Fruit fly (Drosophila melanogaster): ENCODE measurements around the gene CG13690.

Gene CG13690

dm6 chr2L:428380-428989 is 9.0 kb upstream of the CG13690 start:
- no peak for TF ChIP-seq Hr83 (GFP tag; optimal IDR thresholded peaks at IDR 0.05; ENCODE audit: poor library complexity, severe bottlenecking)
- TF ChIP-seq woc (GFP tag; optimal IDR thresholded peaks at IDR 0.05), result no peak
- TF ChIP-seq Sp1 (GFP tag; optimal IDR thresholded peaks at IDR 0.05), result no peak
- no peak for TF ChIP-seq dl (GFP tag; optimal IDR thresholded peaks at IDR 0.05; ENCODE audit: insufficient read depth in 1 of 2, partially characterized antibody in 2 of 2)
- TF ChIP-seq Rel (GFP tag; optimal IDR thresholded peaks at IDR 0.05), result no peak
- TF ChIP-seq Rel (tag; optimal IDR thresholded peaks at IDR 0.05), result no peak
- no peak for TF ChIP-seq Mio (GFP tag; optimal IDR thresholded peaks at IDR 0.05)
- no peak for TF ChIP-seq Jra (GFP tag; optimal IDR thresholded peaks at IDR 0.05)
- no peak for TF ChIP-seq CG9705 (GFP tag; optimal IDR thresholded peaks at IDR 0.05)
- TF ChIP-seq rgr (GFP tag; optimal IDR thresholded peaks at IDR 0.05), result no peak
- TF ChIP-seq jim (GFP tag; optimal IDR thresholded peaks at IDR 0.05), result no peak
- TF ChIP-seq GATAd (GFP tag; optimal IDR thresholded peaks at IDR 0.05), result no peak
- TF ChIP-seq OdsH (GFP tag; optimal IDR thresholded peaks at IDR 0.05), result no peak
- TF ChIP-seq CrebA (GFP tag; optimal IDR thresholded peaks at IDR 0.05; ENCODE audit: borderline replicate concordance), result no peak
- no peak for TF ChIP-seq Dif (GFP tag; optimal IDR thresholded peaks at IDR 0.05; ENCODE audit: partially characterized antibody)
- TF ChIP-seq CG32264 (GFP tag; optimal IDR thresholded peaks at IDR 0.05), result no peak
- TF ChIP-seq ey (GFP tag; optimal IDR thresholded peaks at IDR 0.05), result no peak
- TF ChIP-seq sage (GFP tag; optimal IDR thresholded peaks at IDR 0.05), result no peak
- no peak for TF ChIP-seq Hr78 (GFP tag; optimal IDR thresholded peaks at IDR 0.05)
- no peak for TF ChIP-seq N (GFP tag; optimal IDR thresholded peaks at IDR 0.05)

dm6 chr2L:427338-428234 is 8.1 kb upstream of the CG13690 start:
- TF ChIP-seq ey (GFP tag; optimal IDR thresholded peaks at IDR 0.05) (peak; percentile 95), Myc (optimal IDR thresholded peaks at IDR 0.05) (no peak), Hnf4 (GFP tag; optimal IDR thresholded peaks at IDR 0.05) (peak; percentile 96), Sp1 (GFP tag; optimal IDR thresholded peaks at IDR 0.05) (peak; percentile 94), Dif (GFP tag; optimal IDR thresholded peaks at IDR 0.05; ENCODE audit: partially characterized antibody) (no peak), Mio (GFP tag; optimal IDR thresholded peaks at IDR 0.05) (peak; percentile 64), fru (GFP tag; optimal IDR thresholded peaks at IDR 0.05) (peak; percentile 95), CG32264 (GFP tag; optimal IDR thresholded peaks at IDR 0.05) (peak; percentile 77), dmrt93B (GFP tag; optimal IDR thresholded peaks at IDR 0.05) (peak; percentile 85), lola (GFP tag; optimal IDR thresholded peaks at IDR 0.05) (no peak), sage (GFP tag; optimal IDR thresholded peaks at IDR 0.05) (peak; percentile 92), sv (GFP tag; optimal IDR thresholded peaks at IDR 0.05) (no peak), HLH106 (tag; optimal IDR thresholded peaks at IDR 0.05) (peak; percentile 81), foxo (GFP tag; optimal IDR thresholded peaks at IDR 0.05) (peak; percentile 74 to 95), Jra (GFP tag; optimal IDR thresholded peaks at IDR 0.05) (peak; percentile 90), OdsH (GFP tag; optimal IDR thresholded peaks at IDR 0.05) (peak; percentile 96), br (GFP tag; optimal IDR thresholded peaks at IDR 0.05) (peak; percentile 97), psq (GFP tag; optimal IDR thresholded peaks at IDR 0.05) (peak; percentile 96), Hr83 (GFP tag; optimal IDR thresholded peaks at IDR 0.05; ENCODE audit: poor library complexity, severe bottlenecking) (peak; percentile 4), dsf (GFP tag; optimal IDR thresholded peaks at IDR 0.05; ENCODE audit: borderline replicate concordance) (peak; percentile 72), h (GFP tag; optimal IDR thresholded peaks at IDR 0.05) (peak; percentile 94), Rel (GFP tag; optimal IDR thresholded peaks at IDR 0.05) (peak; percentile 68), Rel (tag; optimal IDR thresholded peaks at IDR 0.05) (peak; percentile 30), rgr (GFP tag; optimal IDR thresholded peaks at IDR 0.05) (peak; percentile 93), pan (optimal IDR thresholded peaks at IDR 0.05) (no peak), brk (GFP tag; optimal IDR thresholded peaks at IDR 0.05) (peak; percentile 92), CG9705 (GFP tag; optimal IDR thresholded peaks at IDR 0.05) (peak; percentile 86), woc (GFP tag; optimal IDR thresholded peaks at IDR 0.05) (peak; percentile 95), N (GFP tag; optimal IDR thresholded peaks at IDR 0.05) (no peak)

- TF ChIP-seq Rel (GFP tag; optimal IDR thresholded peaks at IDR 0.05) (no peak), Rel (tag; optimal IDR thresholded peaks at IDR 0.05) (peak; percentile 90), N (GFP tag; optimal IDR thresholded peaks at IDR 0.05) (no peak), sv (GFP tag; optimal IDR thresholded peaks at IDR 0.05) (no peak), usp (GFP tag; optimal IDR thresholded peaks at IDR 0.05) (no peak), fru (GFP tag; optimal IDR thresholded peaks at IDR 0.05) (no peak)
Measured at dm6 chr2L:426449-426848, 7.0 kb upstream of the CG13690 start.
